Worm (Caenorhabditis elegans): ENCODE results near the gene nhr-32.

ce11 chrX:13300503-13300902 lies 48.7 kb downstream of the nhr-32 start, which contains the start of gene srd-39:
- no peak for TF ChIP-seq nhr-11 (tag; optimal IDR thresholded peaks at IDR 0.05)
- no peak for TF ChIP-seq zip-5 (tag; optimal IDR thresholded peaks at IDR 0.05)
- no peak for TF ChIP-seq ama-1 (optimal IDR thresholded peaks at IDR 0.05)
